Worm (Caenorhabditis elegans) whole organism, L4 larva: ENCODE measurements around the gene mdt-28.

ENCODE experiments used
- ces-1 ChIP-seq: fragments of 150-350 bp; sonication (generic microtip); optimal IDR thresholded peaks from 4 replicates; lab custom pipeline; 2014; ENCODE audit warnings: missing biosample characterization, missing genetic modification reagents, missing genetic modification characterization
- dpl-1 ChIP-seq: fragments of 150-350 bp; optimal IDR thresholded peaks from 2 replicates; lab custom pipeline; 2014; ENCODE audit warnings: missing biosample characterization, missing genetic modification reagents, missing genetic modification characterization
- nhr-11 ChIP-seq: fragments of 150-350 bp; optimal IDR thresholded peaks from 2 replicates; lab custom pipeline; 2014; ENCODE audit warnings: missing biosample characterization, missing genetic modification characterization
- snpc-4 ChIP-seq: fragments of 150-350 bp; optimal IDR thresholded peaks from 2 replicates; lab custom pipeline; 2014; ENCODE audit warnings: missing biosample characterization, missing genetic modification characterization

ce11 chrV:15567344-15567804 lies 7.8 kb downstream of the mdt-28 start, which contains the start of gene acs-2:
- TF ChIP-seq nhr-11 (tag; lab: Kevin White, UChicago) (no peak), snpc-4 (tag; lab: Kevin White, UChicago) (no peak), ces-1 (GFP tag; lab: Kevin White, UChicago) (no peak), dpl-1 (no peak)
